Worm (Caenorhabditis elegans) whole organism, mixed stage, embryonic: ENCODE data around the gene K09C4.7.

Experiments
- ceh-43 ChIP-seq: fragments of 200-800 bp; sonication (Bioruptor generic); optimal IDR thresholded peaks from 2 replicates; lab custom pipeline; 2018; ENCODE audit warnings: mild to moderate bottlenecking, missing genetic modification characterization, moderate library complexity, missing compliant biosample characterization
- ceh-83 ChIP-seq: fragments of 200-800 bp; sonication (Bioruptor generic); optimal IDR thresholded peaks from 2 replicates; lab custom pipeline; 2018; ENCODE audit warnings: mild to moderate bottlenecking, missing genetic modification characterization, missing compliant biosample characterization
- ham-2 ChIP-seq: fragments of 200-800 bp; sonication (Bioruptor generic); optimal IDR thresholded peaks from 2 replicates; lab custom pipeline; 2018; ENCODE audit warnings: mild to moderate bottlenecking, missing genetic modification characterization, missing compliant biosample characterization
- lin-13 ChIP-seq: fragments of 150-350 bp; optimal IDR thresholded peaks from 2 replicates; lab custom pipeline; 2014; ENCODE audit warnings: missing biosample characterization, missing genetic modification characterization
- nhr-237 ChIP-seq: fragments of 150-350 bp; optimal IDR thresholded peaks from 2 replicates; lab custom pipeline; 2014; ENCODE audit warnings: missing biosample characterization, missing genetic modification characterization
- nhr-76 ChIP-seq: sonication (generic microtip); optimal IDR thresholded peaks from 2 replicates; lab custom pipeline; 2017; ENCODE audit warnings: missing biosample characterization, missing genetic modification characterization
- pha-4 ChIP-seq: fragments of 150-350 bp; optimal IDR thresholded peaks from 2 replicates; lab custom pipeline; 2018; ENCODE audit warnings: missing biosample characterization, missing genetic modification reagents, missing genetic modification characterization
- sptf-1 ChIP-seq: sonication (generic microtip); optimal IDR thresholded peaks from 2 replicates; lab custom pipeline; 2017; ENCODE audit warnings: mild to moderate bottlenecking, missing genetic modification characterization, moderate library complexity, missing compliant biosample characterization
- unc-62 ChIP-seq: fragments of 150-350 bp; optimal IDR thresholded peaks from 2 replicates; lab custom pipeline; 2014; ENCODE audit warnings: missing biosample characterization, missing genetic modification reagents, missing genetic modification characterization
- ztf-11 ChIP-seq: fragments of 150-350 bp; optimal IDR thresholded peaks from 2 replicates; lab custom pipeline; 2014; ENCODE audit warnings: missing biosample characterization, missing genetic modification characterization

DNA sequence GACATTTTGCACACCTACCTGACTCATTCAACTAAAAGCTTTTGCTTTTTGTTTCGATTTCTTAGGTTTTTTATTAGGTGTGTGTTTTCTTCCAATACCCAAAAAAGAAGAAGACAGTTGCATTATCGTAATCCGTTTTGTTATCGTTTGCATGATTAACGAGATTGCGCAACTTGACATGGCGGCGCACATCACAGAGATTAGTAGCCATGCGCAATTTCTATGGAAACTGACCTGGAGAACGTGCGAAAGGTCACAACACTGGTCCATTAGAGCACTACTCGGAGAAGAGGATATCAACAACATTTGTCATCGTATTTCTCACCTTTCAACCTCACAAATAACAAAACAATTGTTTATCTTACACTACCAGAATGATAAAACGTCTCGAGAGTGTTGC is 44.1 kb downstream of the K09C4.7 start:
- TF ChIP-seq ceh-83 (GFP tag; lab: Kevin White, UChicago), result no peak
- no peak for TF ChIP-seq pha-4
- TF ChIP-seq ztf-11 (tag; lab: Kevin White, UChicago), result no peak
- TF ChIP-seq ham-2, result no peak
- TF ChIP-seq unc-62 (GFP tag; lab: Kevin White, UChicago), result no peak
- TF ChIP-seq sptf-1 (tag; lab: Kevin White, UChicago), result no peak
- TF ChIP-seq nhr-237, result no peak
- no peak for TF ChIP-seq ceh-43 (GFP tag; lab: Kevin White, UChicago)
- no peak for TF ChIP-seq nhr-76 (tag; lab: Kevin White, UChicago)
- no peak for TF ChIP-seq lin-13 (tag; lab: Kevin White, UChicago)
